Fruit fly (Drosophila melanogaster) whole organism: ENCODE data around the gene CG13965.

Source experiments
- CG8478 ChIP-seq: fragments of >200 bp; optimal IDR thresholded peaks from 2 replicates; lab custom pipeline; 2018; ENCODE audit warnings: inconsistent platforms
- Dll ChIP-seq: fragments of >200 bp; optimal IDR thresholded peaks from 2 replicates; lab custom pipeline; 2017
- EcR ChIP-seq, 2 experiments: fragments of >200 bp; optimal IDR thresholded peaks; 2 replicates each; lab custom pipeline; 2017; ENCODE audit warnings: missing biosample characterization in 2 of 2, missing genetic modification characterization in 2 of 2, missing genetic modification reagents in 2 of 2
- pan ChIP-seq: fragments of >200 bp; optimal IDR thresholded peaks from 2 replicates; lab custom pipeline; 2017
- psq ChIP-seq: fragments of >200 bp; optimal IDR thresholded peaks from 2 replicates; lab custom pipeline; 2017

- TF ChIP-seq psq, result no peak
- TF ChIP-seq Dll, result no peak
- no peak for TF ChIP-seq EcR (GFP tag; optimal IDR thresholded peaks at IDR 0.05; lab: Kevin White, UChicago)
- no peak for TF ChIP-seq pan (lab: Kevin White, UChicago)
- no peak for TF ChIP-seq CG8478 (lab: Kevin White, UChicago)
These were observed 1.2 kb downstream of the CG13965 start, which contains the start of gene CG34051 for dm6 chr2L:19960930-19961329.
